Worm (Caenorhabditis elegans) whole organism, young adult: Measurements from ENCODE around the gene K11H12.7.

Experiments
- C06A6.2 ChIP-seq: fragments of 200-800 bp; sonication (Bioruptor generic); conservative IDR thresholded peaks from 2 replicates; pipeline ENCODE4 v1.3.6; 2022; ENCODE audit warnings: missing genetic modification characterization, missing compliant biosample characterization
- D2030.7 ChIP-seq: fragments of 200-800 bp; sonication (Bioruptor generic); IDR thresholded peaks from 2 replicates; pipeline ENCODE4 v1.3.6; 2022; ENCODE audit warnings: missing genetic modification reagents, missing genetic modification characterization, missing compliant biosample characterization
- F10E7.11 ChIP-seq: sonication (generic microtip); optimal IDR thresholded peaks from 2 replicates; lab custom pipeline; 2017; ENCODE audit warnings: mild to moderate bottlenecking, missing genetic modification characterization, moderate library complexity, missing compliant biosample characterization
- F39B2.1 ChIP-seq: fragments of 200-800 bp; sonication (Bioruptor generic); IDR thresholded peaks from 2 replicates; pipeline ENCODE4 v1.3.6; 2022; ENCODE audit warnings: missing genetic modification reagents, missing genetic modification characterization, missing compliant biosample characterization
- F49E8.2 ChIP-seq: sonication (generic microtip); optimal IDR thresholded peaks from 3 replicates; lab custom pipeline; 2017; ENCODE audit warnings: missing genetic modification characterization, mild to moderate bottlenecking, missing compliant biosample characterization, antibody characterized with exemption, moderate library complexity; ENCODE audit not compliant: insufficient read depth
- F57A8.1 ChIP-seq: fragments of 200-800 bp; sonication (Bioruptor generic); optimal IDR thresholded peaks from 2 replicates; lab custom pipeline; 2018; ENCODE audit warnings: mild to moderate bottlenecking, missing genetic modification characterization, moderate library complexity, missing compliant biosample characterization
- K12H6.12 ChIP-seq: fragments of 200-800 bp; sonication (Bioruptor generic); optimal IDR thresholded peaks from 2 replicates; lab custom pipeline; 2018; ENCODE audit warnings: mild to moderate bottlenecking, missing genetic modification characterization, missing compliant biosample characterization
- T26A5.8 ChIP-seq: sonication (generic microtip); optimal IDR thresholded peaks from 2 replicates; lab custom pipeline; 2016; ENCODE audit warnings: missing genetic modification characterization, missing compliant biosample characterization
- ZK185.1 ChIP-seq: sonication (generic microtip); optimal IDR thresholded peaks from 2 replicates; lab custom pipeline; 2016; ENCODE audit warnings: mild to moderate bottlenecking, missing genetic modification characterization, missing compliant biosample characterization; ENCODE audit not compliant: poor library complexity, severe bottlenecking
- aptf-3 ChIP-seq: fragments of 200-800 bp; sonication (Bioruptor generic); IDR thresholded peaks from 2 replicates; pipeline ENCODE4 v1.3.6; 2022; ENCODE audit warnings: missing genetic modification characterization, missing compliant biosample characterization
- atf-7 ChIP-seq: sonication (generic microtip); optimal IDR thresholded peaks from 2 replicates; lab custom pipeline; 2017; ENCODE audit warnings: mild to moderate bottlenecking, missing genetic modification characterization, missing compliant biosample characterization
- attf-3 ChIP-seq: fragments of 200-800 bp; sonication (Bioruptor generic); conservative IDR thresholded peaks from 2 replicates; pipeline ENCODE4 v1.3.6; 2022; ENCODE audit warnings: missing genetic modification reagents, missing genetic modification characterization, missing compliant biosample characterization
- attf-6 ChIP-seq: fragments of 200-800 bp; sonication (Bioruptor generic); IDR thresholded peaks from 2 replicates; pipeline ENCODE4 v1.3.6; 2022; ENCODE audit warnings: missing genetic modification reagents, missing genetic modification characterization, missing compliant biosample characterization
- bed-1 ChIP-seq: fragments of 200-800 bp; sonication (Bioruptor generic); IDR thresholded peaks from 2 replicates; pipeline ENCODE4 v1.3.6; 2022; ENCODE audit warnings: missing genetic modification reagents, missing genetic modification characterization, missing compliant biosample characterization
- bed-2 ChIP-seq: fragments of 200-800 bp; sonication (Bioruptor generic); IDR thresholded peaks from 2 replicates; pipeline ENCODE4 v1.3.6; 2022; ENCODE audit warnings: missing genetic modification reagents, missing genetic modification characterization, missing compliant biosample characterization
- ceh-27 ChIP-seq: fragments of 200-800 bp; sonication (Bioruptor generic); optimal IDR thresholded peaks from 2 replicates; lab custom pipeline; 2018; ENCODE audit warnings: mild to moderate bottlenecking, missing genetic modification characterization, moderate library complexity, missing compliant biosample characterization
- ceh-91 ChIP-seq: fragments of 200-800 bp; sonication (Bioruptor generic); IDR thresholded peaks from 2 replicates; pipeline ENCODE4 v1.3.6; 2022; ENCODE audit warnings: missing genetic modification reagents, missing genetic modification characterization, missing compliant biosample characterization
- dox-1 ChIP-seq: fragments of 200-800 bp; sonication (Bioruptor generic); IDR thresholded peaks from 2 replicates; pipeline ENCODE4 v1.3.6; 2022; ENCODE audit warnings: missing genetic modification reagents, missing genetic modification characterization, missing compliant biosample characterization
- efl-1 ChIP-seq: fragments of 150-350 bp; optimal IDR thresholded peaks from 2 replicates; lab custom pipeline; 2014; ENCODE audit warnings: missing biosample characterization, missing genetic modification reagents, missing genetic modification characterization
- egrh-3 ChIP-seq: fragments of 200-800 bp; sonication (Bioruptor generic); IDR thresholded peaks from 2 replicates; pipeline ENCODE4 v1.3.6; 2022; ENCODE audit warnings: missing genetic modification reagents, missing genetic modification characterization, missing compliant biosample characterization
- hlh-26 ChIP-seq: fragments of 200-800 bp; sonication (Bioruptor generic); conservative IDR thresholded peaks from 2 replicates; pipeline ENCODE4 v1.3.6; 2022; ENCODE audit warnings: missing genetic modification reagents, missing genetic modification characterization, missing compliant biosample characterization
- hsf-1 ChIP-seq: fragments of 200-800 bp; sonication (Bioruptor generic); IDR thresholded peaks from 2 replicates; pipeline ENCODE4 v1.3.6; 2022; ENCODE audit warnings: missing genetic modification reagents, missing genetic modification characterization, missing compliant biosample characterization
- lag-1 ChIP-seq: fragments of 200-800 bp; sonication (Bioruptor generic); IDR thresholded peaks from 2 replicates; pipeline ENCODE4 v1.3.6; 2022; ENCODE audit warnings: missing genetic modification reagents, missing genetic modification characterization, missing compliant biosample characterization
- let-526 ChIP-seq: fragments of 200-800 bp; sonication (Bioruptor generic); IDR thresholded peaks from 2 replicates; pipeline ENCODE4 v1.3.6; 2022; ENCODE audit warnings: missing genetic modification reagents, missing genetic modification characterization, missing compliant biosample characterization
- lin-26 ChIP-seq: fragments of 200-800 bp; sonication (Bioruptor generic); IDR thresholded peaks from 2 replicates; pipeline ENCODE4 v1.3.6; 2022; ENCODE audit warnings: missing genetic modification reagents, missing genetic modification characterization, missing compliant biosample characterization
- lin-40 ChIP-seq: sonication (generic microtip); optimal IDR thresholded peaks from 2 replicates; lab custom pipeline; 2016; ENCODE audit warnings: missing genetic modification characterization, mild to moderate bottlenecking, missing compliant biosample characterization, missing genotype, missing genetic modification reagents
- lin-54 ChIP-seq: fragments of 200-800 bp; sonication (Bioruptor generic); optimal IDR thresholded peaks from 2 replicates; lab custom pipeline; 2018; ENCODE audit warnings: mild to moderate bottlenecking, missing genetic modification characterization, missing compliant biosample characterization
- lsl-1 ChIP-seq: fragments of 200-800 bp; sonication (Bioruptor generic); optimal IDR thresholded peaks from 2 replicates; lab custom pipeline; 2018; ENCODE audit warnings: mild to moderate bottlenecking, missing genetic modification characterization, moderate library complexity, missing compliant biosample characterization
- madf-8 ChIP-seq: fragments of 200-800 bp; sonication (Bioruptor generic); conservative IDR thresholded peaks from 2 replicates; pipeline ENCODE4 v1.3.6; 2022; ENCODE audit warnings: missing genetic modification reagents, missing genetic modification characterization, missing compliant biosample characterization
- mes-4 ChIP-seq: sonication (generic microtip); optimal IDR thresholded peaks from 2 replicates; lab custom pipeline; 2016; ENCODE audit warnings: missing genotype, missing genetic modification characterization, missing compliant biosample characterization
- nfya-1 ChIP-seq: sonication (generic microtip); optimal IDR thresholded peaks from 2 replicates; lab custom pipeline; 2017; ENCODE audit warnings: antibody characterized with exemption, missing compliant biosample characterization, missing genetic modification characterization, borderline replicate concordance; ENCODE audit not compliant: insufficient read depth
- nfya-2 ChIP-seq: fragments of 200-800 bp; sonication (Bioruptor generic); IDR thresholded peaks from 2 replicates; pipeline ENCODE4 v1.3.6; 2022; ENCODE audit warnings: missing genetic modification reagents, missing genetic modification characterization, missing compliant biosample characterization
- nfyb-1 ChIP-seq: fragments of 200-800 bp; sonication (Bioruptor generic); IDR thresholded peaks from 2 replicates; pipeline ENCODE4 v1.3.6; 2022; ENCODE audit warnings: missing genetic modification reagents, missing genetic modification characterization, missing compliant biosample characterization
- nhr-90 ChIP-seq: sonication (generic microtip); optimal IDR thresholded peaks from 2 replicates; lab custom pipeline; 2016; ENCODE audit warnings: missing genotype, mild to moderate bottlenecking, missing genetic modification characterization, missing compliant biosample characterization
- pbrm-1 ChIP-seq: fragments of 200-800 bp; sonication (Bioruptor generic); IDR thresholded peaks from 2 replicates; pipeline ENCODE4 v1.3.6; 2022; ENCODE audit warnings: missing genetic modification reagents, missing genetic modification characterization, missing compliant biosample characterization
- pha-4 ChIP-seq: fragments of 150-350 bp; sonication (generic microtip); optimal IDR thresholded peaks from 2 replicates; lab custom pipeline; 2014; ENCODE audit warnings: missing biosample characterization, missing genetic modification reagents, missing genetic modification characterization
- repo-1 ChIP-seq: sonication (generic microtip); optimal IDR thresholded peaks from 2 replicates; lab custom pipeline; 2017; ENCODE audit warnings: mild to moderate bottlenecking, missing genetic modification characterization, missing compliant biosample characterization
- rpc-1 ChIP-seq, 2 experiments: fragments of 150-350 bp in 1 of 2; sonication (generic microtip) in 1 of 2; optimal IDR thresholded peaks; 2 replicates each; lab custom pipeline; 2014 to 2018; ENCODE audit warnings: missing biosample characterization in 1 of 2, missing genetic modification characterization in 1 of 2, missing genetic modification reagents in 1 of 2, missing genotype in 1 of 2
- sdz-38 ChIP-seq: sonication (generic microtip); optimal IDR thresholded peaks from 2 replicates; lab custom pipeline; 2016; ENCODE audit warnings: missing genotype, missing genetic modification characterization, missing compliant biosample characterization
- snpc-3.4 ChIP-seq: sonication (generic microtip); optimal IDR thresholded peaks from 2 replicates; lab custom pipeline; 2017; ENCODE audit warnings: missing genetic modification characterization, mild to moderate bottlenecking, missing compliant biosample characterization, antibody characterized with exemption, moderate library complexity, missing genotype, missing genetic modification reagents
- somi-1 ChIP-seq: fragments of 200-800 bp; sonication (Bioruptor generic); optimal IDR thresholded peaks from 2 replicates; lab custom pipeline; 2018; ENCODE audit warnings: mild to moderate bottlenecking, missing genetic modification characterization, missing compliant biosample characterization
- sptf-2 ChIP-seq: fragments of 200-800 bp; sonication (Bioruptor generic); optimal IDR thresholded peaks from 2 replicates; lab custom pipeline; 2018; ENCODE audit warnings: mild to moderate bottlenecking, missing genetic modification characterization, missing compliant biosample characterization
- tbp1 ChIP-seq: fragments of 200-800 bp; sonication (Bioruptor generic); optimal IDR thresholded peaks from 2 replicates; lab custom pipeline; 2018; ENCODE audit warnings: mild to moderate bottlenecking, missing genetic modification characterization, missing compliant biosample characterization
- unc-130 ChIP-seq: sonication (generic microtip); optimal IDR thresholded peaks from 2 replicates; lab custom pipeline; 2016; ENCODE audit warnings: missing genetic modification reagents, missing genetic modification characterization, missing compliant biosample characterization
- unc-62 ChIP-seq: fragments of 150-350 bp; optimal IDR thresholded peaks from 2 replicates; lab custom pipeline; 2014; ENCODE audit warnings: missing biosample characterization, missing genetic modification reagents, missing genetic modification characterization
- ztf-18 ChIP-seq: sonication (generic microtip); optimal IDR thresholded peaks from 2 replicates; lab custom pipeline; 2016; ENCODE audit warnings: missing genotype, mild to moderate bottlenecking, missing genetic modification characterization, missing compliant biosample characterization
- ztf-28 ChIP-seq: fragments of 200-800 bp; sonication (Bioruptor generic); IDR thresholded peaks from 2 replicates; pipeline ENCODE4 v1.3.6; 2022; ENCODE audit warnings: missing genetic modification reagents, missing genetic modification characterization, missing compliant biosample characterization
- ztf-3 ChIP-seq: fragments of 200-800 bp; sonication (Bioruptor generic); optimal IDR thresholded peaks from 2 replicates; lab custom pipeline; 2018; ENCODE audit warnings: mild to moderate bottlenecking, missing genetic modification characterization, missing compliant biosample characterization
- ztf-6 ChIP-seq: fragments of 200-800 bp; sonication (Bioruptor generic); IDR thresholded peaks from 2 replicates; pipeline ENCODE4 v1.3.6; 2022; ENCODE audit warnings: missing genetic modification reagents, missing genetic modification characterization, missing compliant biosample characterization

The K11H12.7 gene

DNA sequence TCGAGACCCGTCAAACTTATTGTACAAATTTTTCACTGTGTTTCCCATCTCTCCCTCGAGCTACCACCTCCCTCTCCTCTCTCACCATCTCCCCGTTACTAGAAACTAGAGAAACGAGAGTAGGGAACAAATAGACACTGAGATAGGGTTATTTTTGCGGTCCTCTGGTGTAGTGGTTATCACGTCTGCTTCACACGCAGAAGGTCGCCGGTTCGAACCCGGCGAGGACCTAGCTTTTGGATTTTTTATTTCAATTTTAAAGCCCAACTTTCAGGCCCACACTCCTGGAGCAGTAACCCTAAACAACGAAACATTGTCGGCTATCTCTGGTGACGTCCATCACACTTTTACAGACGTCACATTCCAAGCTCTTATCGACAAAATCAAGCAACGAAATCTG is 45.0 kb upstream of the K11H12.7 start (continued):
- peak; percentile 33 for TF ChIP-seq unc-130
- no peak for TF ChIP-seq F57A8.1
- TF ChIP-seq lag-1 (GFP tag; lab: Robert Waterston, UW), result no peak
- peak; percentile 61 for TF ChIP-seq nhr-90 (tag; lab: Kevin White, UChicago)
- TF ChIP-seq hlh-26, result no peak
- peak; percentile 87 for TF ChIP-seq rpc-1 (optimal IDR thresholded peaks at IDR 0.05; lab: Kevin White, UChicago)
- TF ChIP-seq rpc-1 (tag; optimal IDR thresholded peaks at IDR 0.05; lab: Kevin White, UChicago), result peak; percentile 84
- TF ChIP-seq D2030.7 (GFP tag; lab: Robert Waterston, UW), result peak; percentile 57
- no peak for TF ChIP-seq sptf-2 (GFP tag; lab: Kevin White, UChicago)
- TF ChIP-seq repo-1 (tag; lab: Kevin White, UChicago), result peak; percentile 55
- no peak for TF ChIP-seq ZK185.1
- peak; percentile 12 for TF ChIP-seq T26A5.8
- no peak for TF ChIP-seq F10E7.11 (tag; lab: Kevin White, UChicago)
- TF ChIP-seq tbp1 (GFP tag; lab: Kevin White, UChicago), result peak; percentile 94
- peak; percentile 63 for TF ChIP-seq ceh-27
- TF ChIP-seq nfya-1 (tag; lab: Kevin White, UChicago), result no peak
- no peak for TF ChIP-seq sdz-38
- no peak for TF ChIP-seq pha-4 (tag; lab: Kevin White, UChicago)
- no peak for TF ChIP-seq somi-1
- no peak for TF ChIP-seq efl-1 (GFP tag; lab: Kevin White, UChicago)
- no peak for TF ChIP-seq hsf-1 (GFP tag; lab: Robert Waterston, UW)
- TF ChIP-seq unc-62 (GFP tag; lab: Kevin White, UChicago), result no peak
- TF ChIP-seq dox-1 (GFP tag; lab: Robert Waterston, UW), result peak; percentile 75
- TF ChIP-seq ztf-18 (tag; lab: Kevin White, UChicago), result peak; percentile 39
- TF ChIP-seq lin-40, result no peak
- TF ChIP-seq madf-8 (GFP tag; lab: Robert Waterston, UW), result no peak
- no peak for TF ChIP-seq F49E8.2 (tag; lab: Kevin White, UChicago)
- 0 out of 2 replicates have a peak, but pooled peaks have one; percentile 11 for TF ChIP-seq C06A6.2 (GFP tag; lab: Robert Waterston, UW)
- TF ChIP-seq ceh-91 (GFP tag; lab: Robert Waterston, UW), result no peak
- peak; percentile 82; the same call in 1 of the 2 replicates for TF ChIP-seq aptf-3 (GFP tag; lab: Robert Waterston, UW)
- TF ChIP-seq nfyb-1 (GFP tag; lab: Robert Waterston, UW), result peak; percentile 76; the same call in 1 of the 2 replicates
- TF ChIP-seq egrh-3, result no peak
- TF ChIP-seq lin-26 (GFP tag; lab: Robert Waterston, UW), result peak; percentile 80
- TF ChIP-seq attf-6 (GFP tag; lab: Robert Waterston, UW), result no peak
- no peak for TF ChIP-seq F39B2.1
- TF ChIP-seq bed-1 (GFP tag; lab: Robert Waterston, UW), result no peak
- TF ChIP-seq ztf-28 (GFP tag; lab: Robert Waterston, UW), result no peak
- peak; percentile 26 for TF ChIP-seq lsl-1 (GFP tag; lab: Kevin White, UChicago)
- no peak for TF ChIP-seq ztf-3 (GFP tag; lab: Kevin White, UChicago)
- TF ChIP-seq pbrm-1, result peak; percentile 67; the same call in 1 of the 2 replicates
- no peak for TF ChIP-seq attf-3 (GFP tag; lab: Robert Waterston, UW)
- TF ChIP-seq mes-4 (tag; lab: Kevin White, UChicago), result peak; percentile 13
- TF ChIP-seq let-526 (GFP tag; lab: Robert Waterston, UW), result 0 out of 2 replicates have a peak, but pooled peaks have one; percentile 17
- TF ChIP-seq nfya-2 (GFP tag; lab: Robert Waterston, UW), result no peak
- TF ChIP-seq K12H6.12 (tag; lab: Kevin White, UChicago), result peak; percentile 13
- peak; percentile 58 for TF ChIP-seq lin-54 (GFP tag; lab: Kevin White, UChicago)
- TF ChIP-seq ztf-6 (GFP tag; lab: Robert Waterston, UW), result no peak
- TF ChIP-seq atf-7 (tag; lab: Kevin White, UChicago), result peak; percentile 9
- TF ChIP-seq snpc-3.4, result peak; percentile 73
- TF ChIP-seq bed-2 (GFP tag; lab: Robert Waterston, UW), result no peak
